Worm (Caenorhabditis elegans) whole organism, L3 larva: ENCODE measurements around the gene irld-66.

Experiments used
- ceh-16 ChIP-seq: sonication (generic microtip); optimal IDR thresholded peaks from 2 replicates; lab custom pipeline; 2017; ENCODE audit warnings: missing biosample characterization, missing genetic modification characterization
- ceh-82 ChIP-seq: fragments of 150-350 bp; optimal IDR thresholded peaks from 2 replicates; lab custom pipeline; 2014; ENCODE audit warnings: missing biosample characterization, missing genetic modification characterization
- egl-27 ChIP-seq: sonication (generic microtip); optimal IDR thresholded peaks from 4 replicates; lab custom pipeline; 2017; ENCODE audit warnings: missing biosample characterization, missing genetic modification reagents, missing genetic modification characterization
- elt-1 ChIP-seq: fragments of 150-350 bp; optimal IDR thresholded peaks from 2 replicates; lab custom pipeline; 2014; ENCODE audit warnings: missing biosample characterization, missing genetic modification characterization
- fkh-2 ChIP-seq: fragments of 150-350 bp; optimal IDR thresholded peaks from 2 replicates; lab custom pipeline; 2014; ENCODE audit warnings: missing biosample characterization, missing genetic modification reagents, missing genetic modification characterization
- mdl-1 ChIP-seq: fragments of 150-350 bp; optimal IDR thresholded peaks from 2 replicates; lab custom pipeline; 2014; ENCODE audit warnings: missing biosample characterization, missing genetic modification characterization
- nhr-237 ChIP-seq: fragments of 150-350 bp; optimal IDR thresholded peaks from 2 replicates; lab custom pipeline; 2014; ENCODE audit warnings: missing biosample characterization, missing genetic modification characterization
- nhr-25 ChIP-seq: sonication (generic microtip); optimal IDR thresholded peaks from 2 replicates; lab custom pipeline; 2017; ENCODE audit warnings: missing biosample characterization, missing genetic modification characterization
- nhr-77 ChIP-seq: fragments of 150-350 bp; optimal IDR thresholded peaks from 2 replicates; lab custom pipeline; 2014; ENCODE audit warnings: missing biosample characterization, missing genetic modification characterization
- pqm-1 ChIP-seq: fragments of 150-350 bp; optimal IDR thresholded peaks from 2 replicates; lab custom pipeline; 2017; ENCODE audit warnings: missing biosample characterization, missing genetic modification characterization, inconsistent platforms
- unc-62 ChIP-seq: fragments of 150-350 bp; sonication (generic microtip); optimal IDR thresholded peaks from 4 replicates; lab custom pipeline; 2014; ENCODE audit warnings: missing biosample characterization, missing genetic modification reagents, missing genetic modification characterization
- ztf-4 ChIP-seq: fragments of 150-350 bp; optimal IDR thresholded peaks from 2 replicates; lab custom pipeline; 2014; ENCODE audit warnings: missing biosample characterization, missing genetic modification characterization

- TF ChIP-seq mdl-1 (tag; lab: Kevin White, UChicago) = no peak
- no peak for TF ChIP-seq elt-1 (tag; lab: Kevin White, UChicago)
- no peak for TF ChIP-seq pqm-1
- no peak for TF ChIP-seq nhr-77
- no peak for TF ChIP-seq nhr-237 (tag; lab: Kevin White, UChicago)
- no peak for TF ChIP-seq nhr-25
- no peak for TF ChIP-seq unc-62 (GFP tag; lab: Kevin White, UChicago)
- no peak for TF ChIP-seq ztf-4 (tag; lab: Kevin White, UChicago)
- no peak for TF ChIP-seq ceh-16
- no peak for TF ChIP-seq fkh-2 (tag; lab: Kevin White, UChicago)
- TF ChIP-seq ceh-82 = no peak
- no peak for TF ChIP-seq egl-27 (tag; lab: Kevin White, UChicago)
Observed at ce11 chrII:2977652-2978051, 37.0 kb upstream of the irld-66 start.
